Worm (Caenorhabditis elegans) whole organism, L2 larva: ENCODE results near the gene C28H8.2.

ENCODE experiments used
- F13H6.1 ChIP-seq: sonication (generic microtip); optimal IDR thresholded peaks from 2 replicates; lab custom pipeline; 2016; ENCODE audit warnings: missing genetic modification characterization, missing compliant biosample characterization
- R02D3.7 ChIP-seq: fragments of 150-350 bp; optimal IDR thresholded peaks from 2 replicates; lab custom pipeline; 2014; ENCODE audit warnings: missing biosample characterization, missing genetic modification characterization
- ZK546.5 ChIP-seq: sonication (generic microtip); optimal IDR thresholded peaks from 2 replicates; lab custom pipeline; 2017; ENCODE audit warnings: missing biosample characterization, missing genetic modification characterization
- alr-1 ChIP-seq: fragments of 150-350 bp; optimal IDR thresholded peaks from 2 replicates; lab custom pipeline; 2014; ENCODE audit warnings: missing biosample characterization, missing genetic modification characterization
- ama-1 ChIP-seq: fragments of 150-350 bp; optimal IDR thresholded peaks from 2 replicates; lab custom pipeline; 2018; ENCODE audit warnings: inconsistent platforms
- elt-3 ChIP-seq: sonication (generic microtip); optimal IDR thresholded peaks from 2 replicates; lab custom pipeline; 2017; ENCODE audit warnings: missing biosample characterization, missing genetic modification characterization
- fos-1 ChIP-seq: fragments of 150-350 bp; optimal IDR thresholded peaks from 2 replicates; lab custom pipeline; 2014; ENCODE audit warnings: missing biosample characterization, missing genetic modification characterization
- nhr-129 ChIP-seq: fragments of 150-350 bp; optimal IDR thresholded peaks from 2 replicates; lab custom pipeline; 2014; ENCODE audit warnings: missing biosample characterization, missing genetic modification characterization
- zag-1 ChIP-seq: fragments of 150-350 bp; optimal IDR thresholded peaks from 2 replicates; lab custom pipeline; 2014; ENCODE audit warnings: missing biosample characterization, missing genetic modification characterization
- ztf-11 ChIP-seq: sonication (generic microtip); optimal IDR thresholded peaks from 2 replicates; lab custom pipeline; 2017; ENCODE audit warnings: missing biosample characterization, missing genetic modification characterization
- ztf-4 ChIP-seq: fragments of 150-350 bp; optimal IDR thresholded peaks from 2 replicates; lab custom pipeline; 2014; ENCODE audit warnings: missing biosample characterization, missing genetic modification characterization

DNA sequence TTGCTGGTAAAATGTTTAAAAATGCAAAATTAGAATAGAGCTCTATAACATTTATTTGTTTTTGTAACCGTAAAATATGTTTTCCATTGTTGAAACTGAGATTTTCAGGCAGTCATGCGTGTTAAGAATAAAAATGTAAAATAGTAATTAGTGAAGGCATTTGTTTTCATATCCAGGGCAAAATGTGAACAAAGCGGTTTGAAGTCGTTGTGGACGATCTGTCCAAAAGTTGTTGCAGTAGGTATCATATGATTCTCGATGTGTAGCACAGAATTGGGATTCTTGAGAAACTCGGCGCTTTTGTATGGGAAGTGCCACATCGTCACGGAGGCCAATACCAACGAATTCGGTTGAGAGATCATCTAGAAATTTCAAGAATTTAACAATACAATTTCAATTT is 37.8 kb upstream of the C28H8.2 start:
- TF ChIP-seq ztf-11 (tag; lab: Kevin White, UChicago) = no peak
- TF ChIP-seq alr-1 (tag; lab: Kevin White, UChicago) = no peak
- TF ChIP-seq R02D3.7 (tag; lab: Kevin White, UChicago) = no peak
- TF ChIP-seq fos-1 (tag; lab: Kevin White, UChicago) = no peak
- TF ChIP-seq ZK546.5 (tag; lab: Kevin White, UChicago) = no peak
- no peak for TF ChIP-seq elt-3 (tag; lab: Kevin White, UChicago)
- no peak for TF ChIP-seq zag-1
- TF ChIP-seq nhr-129 (tag; lab: Kevin White, UChicago) = no peak
- no peak for TF ChIP-seq ama-1 (lab: Kevin White, UChicago)
- no peak for TF ChIP-seq ztf-4
- TF ChIP-seq F13H6.1 (tag; lab: Kevin White, UChicago) = no peak
